Fruit fly (Drosophila melanogaster): ENCODE results near the gene CG15213.
A peak's percentile ranks its signal among the peaks of the same experiment; 100 is the strongest.

The CG15213 gene

dm6 chr3L:5172470-5172869 is 39.5 kb upstream of the CG15213 start:
- TF ChIP-seq Smox (GFP tag; optimal IDR thresholded peaks at IDR 0.05), result no peak
- no peak for TF ChIP-seq Hr39 (GFP tag; optimal IDR thresholded peaks at IDR 0.05)
- TF ChIP-seq CG11902 (GFP tag; optimal IDR thresholded peaks at IDR 0.05), result no peak
- TF ChIP-seq Lpt (GFP tag; optimal IDR thresholded peaks at IDR 0.05), result no peak
- no peak for TF ChIP-seq pdm3 (GFP tag; optimal IDR thresholded peaks at IDR 0.05)
- no peak for TF ChIP-seq fd59A (GFP tag; optimal IDR thresholded peaks at IDR 0.05)
- no peak for TF ChIP-seq acj6 (GFP tag; optimal IDR thresholded peaks at IDR 0.05)
- no peak for TF ChIP-seq CG9139 (GFP tag; optimal IDR thresholded peaks at IDR 0.05)
- no peak for TF ChIP-seq CG10631 (GFP tag; optimal IDR thresholded peaks at IDR 0.05)
- TF ChIP-seq spab (GFP tag; optimal IDR thresholded peaks at IDR 0.05), result no peak
- TF ChIP-seq CG6808 (GFP tag; optimal IDR thresholded peaks at IDR 0.05), result no peak
- TF ChIP-seq svp (GFP tag), result no peak

- peak; percentile 76 for TF ChIP-seq esn (GFP tag; optimal IDR thresholded peaks at IDR 0.05)
- peak; percentile 34 for TF ChIP-seq Ets96B (tag; optimal IDR thresholded peaks at IDR 0.05)
- no peak for TF ChIP-seq dsx (GFP tag; optimal IDR thresholded peaks at IDR 0.05; ENCODE audit: poor library complexity, severe bottlenecking)
- TF ChIP-seq CG10631 (GFP tag; optimal IDR thresholded peaks at IDR 0.05), result peak; percentile 60
- peak; percentile 12 for TF ChIP-seq CG11762 (GFP tag; optimal IDR thresholded peaks at IDR 0.05; ENCODE audit: insufficient read depth)
- peak; percentile 66 for TF ChIP-seq CG7368 (GFP tag; optimal IDR thresholded peaks at IDR 0.05)
- no peak for TF ChIP-seq net (GFP tag; optimal IDR thresholded peaks at IDR 0.05)
- 0 out of 2 replicates have a peak, but pooled peaks have one; percentile 29 for TF ChIP-seq CG11294 (GFP tag; IDR thresholded peaks at IDR 0.05)
- TF ChIP-seq Lpt (GFP tag; optimal IDR thresholded peaks at IDR 0.05), result peak; percentile 2
- no peak for TF ChIP-seq CG34406 (GFP tag; optimal IDR thresholded peaks at IDR 0.05)
- TF ChIP-seq CG10669 (GFP tag; optimal IDR thresholded peaks at IDR 0.05), result no peak
- TF ChIP-seq CG6854 (GFP tag; optimal IDR thresholded peaks at IDR 0.05), result no peak
- no peak for TF ChIP-seq pdm3 (GFP tag; optimal IDR thresholded peaks at IDR 0.05)
- peak; percentile 32 for TF ChIP-seq CG8319 (GFP tag; optimal IDR thresholded peaks at IDR 0.05)
- TF ChIP-seq Sox102F (GFP tag; optimal IDR thresholded peaks at IDR 0.05), result no peak
- peak; percentile 56 for TF ChIP-seq CG8632 (GFP tag; optimal IDR thresholded peaks at IDR 0.05)
- no peak for TF ChIP-seq Hr38 (GFP tag; optimal IDR thresholded peaks at IDR 0.05)
- peak; percentile 49 for TF ChIP-seq Sox14 (GFP tag; optimal IDR thresholded peaks at IDR 0.05)
- no peak for TF ChIP-seq Eip75B (GFP tag; optimal IDR thresholded peaks at IDR 0.05)
- TF ChIP-seq CG3919 (GFP tag; optimal IDR thresholded peaks at IDR 0.05), result no peak
- no peak for TF ChIP-seq dac (GFP tag; optimal IDR thresholded peaks at IDR 0.05)
- TF ChIP-seq svp (GFP tag), result no peak
- TF ChIP-seq vri (GFP tag; optimal IDR thresholded peaks at IDR 0.05), result no peak
- no peak for TF ChIP-seq Smox (GFP tag; optimal IDR thresholded peaks at IDR 0.05)
- TF ChIP-seq achi (GFP tag; optimal IDR thresholded peaks at IDR 0.05), result peak; percentile 65
- TF ChIP-seq OdsH (GFP tag; optimal IDR thresholded peaks at IDR 0.05), result no peak
- TF ChIP-seq Gug (GFP tag; IDR thresholded peaks at IDR 0.05), result no peak
- no peak for TF ChIP-seq CG32006 (GFP tag; optimal IDR thresholded peaks at IDR 0.05)
- no peak for TF ChIP-seq Hr4 (GFP tag; optimal IDR thresholded peaks at IDR 0.05)
- no peak for TF ChIP-seq CG4318 (GFP tag; optimal IDR thresholded peaks at IDR 0.05)
- TF ChIP-seq fkh (GFP tag; optimal IDR thresholded peaks at IDR 0.05), result no peak
- TF ChIP-seq fd85E (GFP tag; optimal IDR thresholded peaks at IDR 0.05), result no peak
- TF ChIP-seq CG8119 (GFP tag; IDR thresholded peaks at IDR 0.05), result peak; percentile 63; the same call in 2 of the 3 replicates
- TF ChIP-seq CG6163 (GFP tag; IDR thresholded peaks at IDR 0.05), result no peak; the same call in 1 of the 3 replicates
- no peak for TF ChIP-seq Eip93F (GFP tag; optimal IDR thresholded peaks at IDR 0.05)
- TF ChIP-seq CG6792 (GFP tag; optimal IDR thresholded peaks at IDR 0.05), result peak; percentile 71
- TF ChIP-seq CG3032 (tag; optimal IDR thresholded peaks at IDR 0.05), result peak; percentile 20
- no peak for TF ChIP-seq CG6276 (GFP tag; optimal IDR thresholded peaks at IDR 0.05)
- TF ChIP-seq CG1621 (tag; optimal IDR thresholded peaks at IDR 0.05), result no peak
- TF ChIP-seq cyc (GFP tag; optimal IDR thresholded peaks at IDR 0.05), result peak; percentile 68
- no peak for TF ChIP-seq acj6 (GFP tag; optimal IDR thresholded peaks at IDR 0.05)
- TF ChIP-seq CG15336 (GFP tag; IDR thresholded peaks at IDR 0.05), result peak; percentile 61; the same call in 1 of the 2 replicates
- no peak for TF ChIP-seq salr (GFP tag; optimal IDR thresholded peaks at IDR 0.05)
Observed at dm6 chr3L:5154917-5155613, 22.0 kb upstream of the CG15213 start.

All from whole organism, prepupa.